Worm (Caenorhabditis elegans): ENCODE data around the gene nhr-129.

DNA sequence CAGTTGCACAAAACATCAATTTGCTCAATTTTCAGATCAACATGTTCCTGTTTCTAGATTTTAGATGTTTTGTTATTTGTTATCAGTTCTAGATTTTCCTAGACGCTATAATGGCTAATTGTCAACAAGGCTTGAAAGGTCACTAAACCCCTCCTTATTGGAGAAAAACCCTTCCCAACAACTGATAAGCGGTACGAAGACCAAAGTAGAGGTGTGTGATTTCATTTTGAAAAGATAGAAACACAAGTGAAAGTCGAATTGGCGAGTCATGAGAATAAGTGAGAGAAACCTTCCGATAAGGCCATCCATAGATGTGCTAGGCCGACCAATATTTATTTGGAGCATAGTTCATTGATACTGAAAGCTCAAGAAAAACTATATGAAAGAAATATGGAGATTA lies 42.8 kb upstream of the nhr-129 start:
- no peak for TF ChIP-seq unc-39 (tag; optimal IDR thresholded peaks at IDR 0.05)
- TF ChIP-seq elt-2 (tag; optimal IDR thresholded peaks at IDR 0.05) = peak; percentile 98
- TF ChIP-seq ama-1 (optimal IDR thresholded peaks at IDR 0.05) = no peak
- no peak for TF ChIP-seq nhr-25 (tag; optimal IDR thresholded peaks at IDR 0.05)
- TF ChIP-seq ztf-4 (tag; optimal IDR thresholded peaks at IDR 0.05) = no peak
- no peak for TF ChIP-seq mdl-1 (tag; optimal IDR thresholded peaks at IDR 0.05)
- no peak for TF ChIP-seq sea-2 (GFP tag; optimal IDR thresholded peaks at IDR 0.05)

Data from whole organism, L3 larva.